Fruit fly (Drosophila melanogaster) Kc167 (cell line): ENCODE data around the gene CG4733.

ENCODE experiments used
- Myc ChIP-seq: fragments of >200 bp; optimal IDR thresholded peaks from 2 replicates; lab custom pipeline; 2017; ENCODE audit warnings: missing external identifiers
- Sin3A ChIP-seq: fragments of >200 bp; optimal IDR thresholded peaks from 2 replicates; lab custom pipeline; 2018; ENCODE audit warnings: missing external identifiers
- h ChIP-seq: fragments of >200 bp; optimal IDR thresholded peaks from 3 replicates; lab custom pipeline; 2018; ENCODE audit warnings: missing external identifiers
- insv ChIP-seq: fragments of >200 bp; optimal IDR thresholded peaks from 3 replicates; lab custom pipeline; 2018; ENCODE audit warnings: missing external identifiers
- psq ChIP-seq: fragments of >200 bp; optimal IDR thresholded peaks from 2 replicates; lab custom pipeline; 2017; ENCODE audit warnings: missing external identifiers
- ttk ChIP-seq: sonication (Bioruptor generic); optimal IDR thresholded peaks from 2 replicates; lab custom pipeline; 2017; ENCODE audit warnings: missing external identifiers

dm6 chr3R:19938941-19939587 lies 48.6 kb downstream of the CG4733 start:
- TF ChIP-seq insv (lab: Kevin White, UChicago) (no peak), psq (no peak), Sin3A (lab: Kevin White, UChicago) (no peak), ttk (lab: Kevin White, UChicago) (no peak), Myc (lab: Kevin White, UChicago) (no peak), h (lab: Kevin White, UChicago) (no peak)
